Fruit fly (Drosophila melanogaster) Kc167 (cell line): Measurements from ENCODE around the gene CG34337.

Source experiments
- Myc ChIP-seq: fragments of >200 bp; optimal IDR thresholded peaks from 2 replicates; lab custom pipeline; 2017; ENCODE audit warnings: missing external identifiers
- Sin3A ChIP-seq: fragments of >200 bp; optimal IDR thresholded peaks from 2 replicates; lab custom pipeline; 2018; ENCODE audit warnings: missing external identifiers
- h ChIP-seq: fragments of >200 bp; optimal IDR thresholded peaks from 3 replicates; lab custom pipeline; 2018; ENCODE audit warnings: missing external identifiers
- insv ChIP-seq: fragments of >200 bp; optimal IDR thresholded peaks from 3 replicates; lab custom pipeline; 2018; ENCODE audit warnings: missing external identifiers
- psq ChIP-seq: fragments of >200 bp; optimal IDR thresholded peaks from 2 replicates; lab custom pipeline; 2017; ENCODE audit warnings: missing external identifiers
- ttk ChIP-seq: sonication (Bioruptor generic); optimal IDR thresholded peaks from 2 replicates; lab custom pipeline; 2017; ENCODE audit warnings: missing external identifiers

DNA sequence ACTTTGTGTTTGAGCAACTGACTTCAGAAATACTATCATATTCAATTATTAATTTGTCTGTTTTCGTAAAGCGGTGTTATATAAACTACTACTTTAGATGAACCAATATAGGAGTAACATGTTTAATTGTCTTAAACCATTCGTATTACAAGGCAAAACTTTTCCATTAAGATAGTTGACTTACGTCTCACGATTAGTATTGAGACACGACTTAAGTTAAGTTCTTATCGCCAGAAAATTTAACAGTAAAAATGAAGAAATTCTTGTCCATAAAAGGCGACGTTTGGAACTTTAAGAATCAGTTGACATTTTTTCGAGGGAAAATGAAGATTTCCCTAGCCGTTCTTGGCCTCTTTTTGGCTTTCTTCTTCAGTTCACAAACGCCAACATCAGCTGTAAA, 3.5 kb upstream of the CG34337 start, which contains the start of gene CG42705:
- TF ChIP-seq insv (no peak), Sin3A (lab: Kevin White, UChicago) (no peak), psq (no peak), ttk (lab: Kevin White, UChicago) (no peak), h (no peak), Myc (lab: Kevin White, UChicago) (no peak)
